Worm (Caenorhabditis elegans) whole organism, young adult: ENCODE measurements around the gene F26F12.4.

Source experiments
- C06A6.2 ChIP-seq: fragments of 200-800 bp; sonication (Bioruptor generic); conservative IDR thresholded peaks from 2 replicates; pipeline ENCODE4 v1.3.6; 2022; ENCODE audit warnings: missing genetic modification characterization, missing compliant biosample characterization
- F22D6.2 ChIP-seq: sonication (generic microtip); optimal IDR thresholded peaks from 2 replicates; lab custom pipeline; 2016; ENCODE audit warnings: mild to moderate bottlenecking, missing genetic modification characterization, missing compliant biosample characterization
- F23B12.7 ChIP-seq: sonication (generic microtip); optimal IDR thresholded peaks from 2 replicates; lab custom pipeline; 2017; ENCODE audit warnings: missing genetic modification characterization, mild to moderate bottlenecking, missing compliant biosample characterization, antibody characterized with exemption, moderate library complexity; ENCODE audit not compliant: insufficient read depth
- F33H1.4 ChIP-seq: fragments of 200-800 bp; sonication (Bioruptor generic); IDR thresholded peaks from 2 replicates; pipeline ENCODE4 v1.3.6; 2022; ENCODE audit warnings: missing genetic modification reagents, missing genetic modification characterization, missing compliant biosample characterization
- F55B11.4 ChIP-seq: sonication (generic microtip); optimal IDR thresholded peaks from 2 replicates; lab custom pipeline; 2016; ENCODE audit warnings: missing compliant biosample characterization, missing genetic modification characterization, borderline replicate concordance; ENCODE audit not compliant: insufficient read depth
- F57A8.1 ChIP-seq: fragments of 200-800 bp; sonication (Bioruptor generic); optimal IDR thresholded peaks from 2 replicates; lab custom pipeline; 2018; ENCODE audit warnings: mild to moderate bottlenecking, missing genetic modification characterization, moderate library complexity, missing compliant biosample characterization
- F57C9.4 ChIP-seq: sonication (generic microtip); optimal IDR thresholded peaks from 2 replicates; lab custom pipeline; 2017; ENCODE audit warnings: mild to moderate bottlenecking, missing genetic modification characterization, missing compliant biosample characterization
- K11D2.4 ChIP-seq: fragments of 200-800 bp; sonication (Bioruptor generic); IDR thresholded peaks from 2 replicates; pipeline ENCODE4 v1.3.6; 2022; ENCODE audit warnings: missing genetic modification reagents, missing genetic modification characterization, missing compliant biosample characterization
- T26A5.8 ChIP-seq: sonication (generic microtip); optimal IDR thresholded peaks from 2 replicates; lab custom pipeline; 2016; ENCODE audit warnings: missing genetic modification characterization, missing compliant biosample characterization
- Y53G8AR.9 ChIP-seq: fragments of 200-800 bp; sonication (Bioruptor generic); conservative IDR thresholded peaks from 2 replicates; pipeline ENCODE4 v1.3.6; 2022; ENCODE audit warnings: missing genetic modification reagents, missing genetic modification characterization, missing compliant biosample characterization
- Y56A3A.18 ChIP-seq: fragments of 200-800 bp; sonication (Bioruptor generic); IDR thresholded peaks from 2 replicates; pipeline ENCODE4 v1.3.6; 2022; ENCODE audit warnings: missing genetic modification reagents, missing genetic modification characterization, missing compliant biosample characterization
- Y95B8A.8 ChIP-seq: fragments of 200-800 bp; sonication (Bioruptor generic); IDR thresholded peaks from 2 replicates; pipeline ENCODE4 v1.3.6; 2022; ENCODE audit warnings: missing genetic modification reagents, missing genetic modification characterization, missing compliant biosample characterization
- ZK185.1 ChIP-seq: sonication (generic microtip); optimal IDR thresholded peaks from 2 replicates; lab custom pipeline; 2016; ENCODE audit warnings: mild to moderate bottlenecking, missing genetic modification characterization, missing compliant biosample characterization; ENCODE audit not compliant: poor library complexity, severe bottlenecking
- attf-5 ChIP-seq: fragments of 200-800 bp; sonication (Bioruptor generic); optimal IDR thresholded peaks from 2 replicates; lab custom pipeline; 2018; ENCODE audit warnings: mild to moderate bottlenecking, missing genetic modification characterization, missing compliant biosample characterization
- bed-1 ChIP-seq: fragments of 200-800 bp; sonication (Bioruptor generic); IDR thresholded peaks from 2 replicates; pipeline ENCODE4 v1.3.6; 2022; ENCODE audit warnings: missing genetic modification reagents, missing genetic modification characterization, missing compliant biosample characterization
- bed-2 ChIP-seq: fragments of 200-800 bp; sonication (Bioruptor generic); IDR thresholded peaks from 2 replicates; pipeline ENCODE4 v1.3.6; 2022; ENCODE audit warnings: missing genetic modification reagents, missing genetic modification characterization, missing compliant biosample characterization
- ccch-3 ChIP-seq: fragments of 200-800 bp; sonication (Bioruptor generic); optimal IDR thresholded peaks from 2 replicates; lab custom pipeline; 2018; ENCODE audit warnings: mild to moderate bottlenecking, missing genetic modification characterization, missing compliant biosample characterization
- cebp-1 ChIP-seq, 2 experiments: fragments of 200-800 bp in 1 of 2; sonication (Bioruptor generic) in 1 of 2; sonication (generic microtip) in 1 of 2; IDR thresholded peaks in 1 of 2; optimal IDR thresholded peaks in 1 of 2; 2 replicates each; pipeline versions ENCODE4 v1.3.6 to Lab custom; 2017 to 2022; ENCODE audit warnings: missing compliant biosample characterization in 2 of 2, missing genetic modification characterization in 2 of 2, mild to moderate bottlenecking in 1 of 2, missing genetic modification reagents in 1 of 2, moderate library complexity in 1 of 2
- ceh-58 ChIP-seq: fragments of 200-800 bp; sonication (Bioruptor generic); IDR thresholded peaks from 2 replicates; pipeline ENCODE4 v1.3.6; 2022; ENCODE audit warnings: missing genetic modification characterization, missing compliant biosample characterization
- ceh-91 ChIP-seq: fragments of 200-800 bp; sonication (Bioruptor generic); IDR thresholded peaks from 2 replicates; pipeline ENCODE4 v1.3.6; 2022; ENCODE audit warnings: missing genetic modification reagents, missing genetic modification characterization, missing compliant biosample characterization
- dpff-1 ChIP-seq: sonication (generic microtip); optimal IDR thresholded peaks from 2 replicates; lab custom pipeline; 2017; ENCODE audit warnings: mild to moderate bottlenecking, missing genetic modification characterization, missing compliant biosample characterization
- egrh-3 ChIP-seq: fragments of 200-800 bp; sonication (Bioruptor generic); IDR thresholded peaks from 2 replicates; pipeline ENCODE4 v1.3.6; 2022; ENCODE audit warnings: missing genetic modification reagents, missing genetic modification characterization, missing compliant biosample characterization
- ekl-4 ChIP-seq: fragments of 200-800 bp; sonication (Bioruptor generic); IDR thresholded peaks from 2 replicates; pipeline ENCODE4 v1.3.6; 2022; ENCODE audit warnings: missing genetic modification reagents, missing genetic modification characterization, missing compliant biosample characterization
- ets-4 ChIP-seq: fragments of 200-800 bp; sonication (Bioruptor generic); optimal IDR thresholded peaks from 2 replicates; lab custom pipeline; 2018; ENCODE audit warnings: mild to moderate bottlenecking, missing genetic modification characterization, missing compliant biosample characterization
- hlh-26 ChIP-seq: fragments of 200-800 bp; sonication (Bioruptor generic); conservative IDR thresholded peaks from 2 replicates; pipeline ENCODE4 v1.3.6; 2022; ENCODE audit warnings: missing genetic modification reagents, missing genetic modification characterization, missing compliant biosample characterization
- hmg-1.2 ChIP-seq: fragments of 200-800 bp; sonication (Bioruptor generic); IDR thresholded peaks from 2 replicates; pipeline ENCODE4 v1.3.6; 2022; ENCODE audit warnings: missing genetic modification reagents, missing genetic modification characterization, missing compliant biosample characterization
- hrde-1 ChIP-seq: sonication (generic microtip); optimal IDR thresholded peaks from 2 replicates; lab custom pipeline; 2016; ENCODE audit warnings: missing genetic modification characterization, mild to moderate bottlenecking, missing compliant biosample characterization, moderate library complexity, missing genotype, missing genetic modification reagents, borderline replicate concordance
- let-607 ChIP-seq, 2 experiments: fragments of 200-800 bp in 1 of 2; sonication (Bioruptor generic) in 1 of 2; sonication (generic microtip) in 1 of 2; optimal IDR thresholded peaks; 2 replicates each; lab custom pipeline; 2016 to 2018; ENCODE audit warnings: mild to moderate bottlenecking in 2 of 2, missing compliant biosample characterization in 2 of 2, missing genetic modification characterization in 2 of 2, moderate library complexity in 2 of 2, missing genotype in 1 of 2
- lsy-27 ChIP-seq: sonication (generic microtip); optimal IDR thresholded peaks from 2 replicates; lab custom pipeline; 2017; ENCODE audit warnings: missing genetic modification characterization, mild to moderate bottlenecking, missing compliant biosample characterization, antibody characterized with exemption, missing genotype, borderline replicate concordance; ENCODE audit not compliant: insufficient read depth
- madf-8 ChIP-seq: fragments of 200-800 bp; sonication (Bioruptor generic); conservative IDR thresholded peaks from 2 replicates; pipeline ENCODE4 v1.3.6; 2022; ENCODE audit warnings: missing genetic modification reagents, missing genetic modification characterization, missing compliant biosample characterization
- nfya-1 ChIP-seq: sonication (generic microtip); optimal IDR thresholded peaks from 2 replicates; lab custom pipeline; 2017; ENCODE audit warnings: antibody characterized with exemption, missing compliant biosample characterization, missing genetic modification characterization, borderline replicate concordance; ENCODE audit not compliant: insufficient read depth
- nhr-120 ChIP-seq: fragments of 200-800 bp; sonication (Bioruptor generic); IDR thresholded peaks from 2 replicates; pipeline ENCODE4 v1.3.6; 2022; ENCODE audit warnings: missing genetic modification characterization, missing compliant biosample characterization
- nhr-179 ChIP-seq: sonication (generic microtip); optimal IDR thresholded peaks from 2 replicates; lab custom pipeline; 2016; ENCODE audit warnings: mild to moderate bottlenecking, missing genetic modification characterization, missing compliant biosample characterization
- nhr-80 ChIP-seq: sonication (generic microtip); optimal IDR thresholded peaks from 2 replicates; lab custom pipeline; 2016; ENCODE audit warnings: missing genetic modification characterization, missing compliant biosample characterization
- nhr-90 ChIP-seq: sonication (generic microtip); optimal IDR thresholded peaks from 2 replicates; lab custom pipeline; 2016; ENCODE audit warnings: missing genotype, mild to moderate bottlenecking, missing genetic modification characterization, missing compliant biosample characterization
- sdz-38 ChIP-seq: sonication (generic microtip); optimal IDR thresholded peaks from 2 replicates; lab custom pipeline; 2016; ENCODE audit warnings: missing genotype, missing genetic modification characterization, missing compliant biosample characterization
- snpc-1.1 ChIP-seq: sonication (generic microtip); optimal IDR thresholded peaks from 2 replicates; lab custom pipeline; 2017; ENCODE audit warnings: missing genetic modification characterization, mild to moderate bottlenecking, missing compliant biosample characterization, antibody characterized with exemption, moderate library complexity, missing genotype, missing genetic modification reagents; ENCODE audit not compliant: insufficient read depth
- snpc-1.3 ChIP-seq: sonication (generic microtip); optimal IDR thresholded peaks from 2 replicates; lab custom pipeline; 2017; ENCODE audit warnings: missing genetic modification characterization, mild to moderate bottlenecking, missing compliant biosample characterization, antibody characterized with exemption, moderate library complexity, missing genotype, missing genetic modification reagents; ENCODE audit not compliant: insufficient read depth
- snpc-4 ChIP-seq, 5 experiments: fragments of 150-350 bp in 1 of 5; sonication (generic microtip) in 4 of 5; optimal IDR thresholded peaks; 2 replicates each; lab custom pipeline; 2014 to 2018; ENCODE audit warnings: missing genetic modification characterization in 5 of 5, missing biosample characterization in 3 of 5, antibody characterized with exemption in 2 of 5, mild to moderate bottlenecking in 2 of 5, missing compliant biosample characterization in 2 of 5, missing genotype in 2 of 5, moderate library complexity in 2 of 5, missing genetic modification reagents in 1 of 5
- sptf-2 ChIP-seq: fragments of 200-800 bp; sonication (Bioruptor generic); optimal IDR thresholded peaks from 2 replicates; lab custom pipeline; 2018; ENCODE audit warnings: mild to moderate bottlenecking, missing genetic modification characterization, missing compliant biosample characterization
- xnd-1 ChIP-seq: sonication (generic microtip); optimal IDR thresholded peaks from 2 replicates; lab custom pipeline; 2016; ENCODE audit warnings: missing genotype, missing genetic modification reagents, missing genetic modification characterization, missing compliant biosample characterization
- zfh-2 ChIP-seq: fragments of 200-800 bp; sonication (Bioruptor generic); conservative IDR thresholded peaks from 2 replicates; pipeline ENCODE4 v1.3.6; 2022; ENCODE audit warnings: missing genetic modification reagents, missing genetic modification characterization, missing compliant biosample characterization
- ztf-18 ChIP-seq: sonication (generic microtip); optimal IDR thresholded peaks from 2 replicates; lab custom pipeline; 2016; ENCODE audit warnings: missing genotype, mild to moderate bottlenecking, missing genetic modification characterization, missing compliant biosample characterization
- ztf-3 ChIP-seq: fragments of 200-800 bp; sonication (Bioruptor generic); optimal IDR thresholded peaks from 2 replicates; lab custom pipeline; 2018; ENCODE audit warnings: mild to moderate bottlenecking, missing genetic modification characterization, missing compliant biosample characterization
- ztf-6 ChIP-seq: fragments of 200-800 bp; sonication (Bioruptor generic); IDR thresholded peaks from 2 replicates; pipeline ENCODE4 v1.3.6; 2022; ENCODE audit warnings: missing genetic modification reagents, missing genetic modification characterization, missing compliant biosample characterization

F26F12.4 gene

ce11 chrV:5835979-5836615 is 33.0 kb downstream of the F26F12.4 start:
- TF ChIP-seq Y53G8AR.9 (GFP tag; lab: Robert Waterston, UW) = peak; percentile 32; the same call in 1 of the 2 replicates
- TF ChIP-seq T26A5.8 (tag; lab: Kevin White, UChicago) = no peak
- TF ChIP-seq F33H1.4 (GFP tag; lab: Robert Waterston, UW) = no peak
- TF ChIP-seq zfh-2 (GFP tag; lab: Robert Waterston, UW) = peak; percentile 95
- TF ChIP-seq lsy-27 (tag; lab: Kevin White, UChicago) = no peak
- TF ChIP-seq nfya-1 (tag; lab: Kevin White, UChicago) = no peak
- no peak for TF ChIP-seq snpc-1.1 (tag; lab: Kevin White, UChicago)
- no peak for TF ChIP-seq hrde-1 (tag; lab: Kevin White, UChicago)
- TF ChIP-seq xnd-1 (tag; lab: Kevin White, UChicago) = no peak
- TF ChIP-seq hmg-1.2 = no peak
- TF ChIP-seq hlh-26 = no peak
- no peak for TF ChIP-seq sdz-38 (tag; lab: Kevin White, UChicago)
- no peak for TF ChIP-seq nhr-90 (tag; lab: Kevin White, UChicago)
- no peak for TF ChIP-seq ztf-18
- TF ChIP-seq nhr-179 = no peak
- no peak for TF ChIP-seq cebp-1 (GFP tag; IDR thresholded peaks at IDR 0.05; lab: Robert Waterston, UW)
- TF ChIP-seq cebp-1 (tag; optimal IDR thresholded peaks at IDR 0.05; lab: Kevin White, UChicago) = no peak
- TF ChIP-seq dpff-1 = no peak
- no peak for TF ChIP-seq F23B12.7 (tag; lab: Kevin White, UChicago)
- no peak for TF ChIP-seq F57C9.4
- TF ChIP-seq Y56A3A.18 (GFP tag; lab: Robert Waterston, UW) = peak; percentile 10; the same call in 1 of the 2 replicates
- no peak for TF ChIP-seq attf-5 (GFP tag; lab: Kevin White, UChicago)
- peak; percentile 47 for TF ChIP-seq F22D6.2
- TF ChIP-seq snpc-1.3 (tag; lab: Kevin White, UChicago) = no peak
- no peak for TF ChIP-seq madf-8 (GFP tag; lab: Robert Waterston, UW)
- no peak for TF ChIP-seq snpc-4 (GFP tag; optimal IDR thresholded peaks at IDR 0.05; lab: Kevin White, UChicago)
- TF ChIP-seq snpc-4 (tag; optimal IDR thresholded peaks at IDR 0.05; lab: Kevin White, UChicago) = no peak
- TF ChIP-seq ZK185.1 (tag; lab: Kevin White, UChicago) = no peak
- TF ChIP-seq ccch-3 (GFP tag; lab: Kevin White, UChicago) = no peak
- no peak for TF ChIP-seq bed-2 (GFP tag; lab: Robert Waterston, UW)
- TF ChIP-seq F55B11.4 (tag; lab: Kevin White, UChicago) = no peak
- TF ChIP-seq K11D2.4 (GFP tag; lab: Robert Waterston, UW) = 0 out of 2 replicates have a peak, but pooled peaks have one; percentile 15
- no peak for TF ChIP-seq let-607 (tag; optimal IDR thresholded peaks at IDR 0.05; lab: Kevin White, UChicago)
- peak; percentile 95 for TF ChIP-seq egrh-3
- no peak for TF ChIP-seq ztf-3 (GFP tag; lab: Kevin White, UChicago)
- no peak for TF ChIP-seq ets-4
- no peak for TF ChIP-seq ekl-4 (GFP tag; lab: Robert Waterston, UW)
- TF ChIP-seq sptf-2 (GFP tag; lab: Kevin White, UChicago) = no peak
- no peak for TF ChIP-seq Y95B8A.8
- TF ChIP-seq nhr-120 (GFP tag; lab: Robert Waterston, UW) = no peak
- no peak for TF ChIP-seq ceh-58 (GFP tag; lab: Robert Waterston, UW)
- no peak for TF ChIP-seq ceh-91 (GFP tag; lab: Robert Waterston, UW)
- TF ChIP-seq bed-1 = no peak
- TF ChIP-seq C06A6.2 (GFP tag; lab: Robert Waterston, UW) = no peak
- TF ChIP-seq nhr-80 = no peak
- no peak for TF ChIP-seq ztf-6
- TF ChIP-seq F57A8.1 (GFP tag; lab: Kevin White, UChicago) = no peak
